Fruit fly (Drosophila melanogaster): ENCODE measurements around the gene CG9917.

Gene CG9917

DNA sequence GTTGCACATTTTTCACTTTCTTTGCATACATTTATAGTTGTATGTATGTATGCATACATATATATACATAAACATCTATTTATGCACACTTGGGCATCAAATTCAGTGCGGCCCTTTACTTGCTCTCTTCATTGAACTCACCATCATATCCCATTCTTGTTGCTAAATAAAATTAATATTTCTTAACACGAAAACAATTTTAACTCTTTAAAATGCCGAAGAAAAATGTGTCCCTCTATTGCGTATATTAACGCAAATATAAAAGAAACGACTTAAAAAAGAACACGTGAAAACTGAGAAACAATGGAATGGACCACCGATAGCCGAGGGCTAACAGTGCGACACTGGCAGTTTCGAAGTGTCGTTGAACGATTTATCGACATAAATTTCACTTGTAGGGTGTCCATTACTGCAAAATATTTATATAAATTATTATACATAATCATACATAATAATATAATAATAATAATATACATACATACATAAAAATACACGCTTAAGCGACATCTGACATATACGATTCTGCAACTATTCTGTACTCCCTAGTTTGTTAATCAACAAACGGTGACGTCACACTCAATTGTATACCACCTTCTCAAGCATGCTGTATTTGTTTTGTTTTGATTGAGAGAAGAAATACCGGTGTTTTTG, 35.8 kb upstream of the CG9917 start, which contains the start of the genes U2af50 and PIG-Q (continued):
- peak; percentile 52 for TF ChIP-seq fu2 (GFP tag; optimal IDR thresholded peaks at IDR 0.05)
- TF ChIP-seq prd (optimal IDR thresholded peaks at IDR 0.05), result no peak
- TF ChIP-seq prd (GFP tag; IDR thresholded peaks at IDR 0.05), result peak; percentile 96
- TF ChIP-seq CG7928 (GFP tag; optimal IDR thresholded peaks at IDR 0.05), result peak; percentile 68
- no peak; the same call in 2 of the 3 replicates for TF ChIP-seq Optix (GFP tag; IDR thresholded peaks at IDR 0.05)
- peak; percentile 51 for TF ChIP-seq pzg (GFP tag; optimal IDR thresholded peaks at IDR 0.05)
- TF ChIP-seq pb (GFP tag; optimal IDR thresholded peaks at IDR 0.05), result no peak
- TF ChIP-seq CG12155 (GFP tag; optimal IDR thresholded peaks at IDR 0.05), result peak; percentile 89
- TF ChIP-seq CG13123 (GFP tag; optimal IDR thresholded peaks at IDR 0.05), result peak; percentile 85
- TF ChIP-seq lab (GFP tag; optimal IDR thresholded peaks at IDR 0.05), result no peak
- no peak for TF ChIP-seq br (optimal IDR thresholded peaks at IDR 0.05)
- no peak; the same call in none of the 2 replicates for TF ChIP-seq CG17612 (GFP tag; IDR thresholded peaks at IDR 0.05)
- TF ChIP-seq Six4 (GFP tag; optimal IDR thresholded peaks at IDR 0.05), result peak; percentile 89
- peak; percentile 82 for TF ChIP-seq CG1603 (tag; optimal IDR thresholded peaks at IDR 0.05)
- peak; percentile 59 to 91 for TF ChIP-seq dpn (GFP tag; optimal IDR thresholded peaks at IDR 0.05)
- TF ChIP-seq gce (GFP tag; IDR thresholded peaks at IDR 0.05), result no peak; the same call in 2 of the 3 replicates
- TF ChIP-seq HLHmδ (GFP tag; optimal IDR thresholded peaks at IDR 0.05), result no peak
- TF ChIP-seq CG17829 (tag; optimal IDR thresholded peaks at IDR 0.05), result peak; percentile 95
- no peak for TF ChIP-seq NC2α (GFP tag; optimal IDR thresholded peaks at IDR 0.05)
- TF ChIP-seq D19B (GFP tag; optimal IDR thresholded peaks at IDR 0.05), result peak; percentile 80
- TF ChIP-seq HLH54F (GFP tag; optimal IDR thresholded peaks at IDR 0.05), result peak; percentile 45
- TF ChIP-seq CG3838 (GFP tag; optimal IDR thresholded peaks at IDR 0.05), result peak; percentile 60
- TF ChIP-seq Ptx1 (GFP tag; IDR thresholded peaks at IDR 0.05), result peak; percentile 95
- TF ChIP-seq wek (GFP tag; optimal IDR thresholded peaks at IDR 0.05), result peak; percentile 58
- peak; percentile 92 for TF ChIP-seq CG18619 (GFP tag; optimal IDR thresholded peaks at IDR 0.05)
- TF ChIP-seq CG30403 (GFP tag; optimal IDR thresholded peaks at IDR 0.05), result peak; percentile 87
- TF ChIP-seq CG14710 (tag; optimal IDR thresholded peaks at IDR 0.05), result peak; percentile 97
- no peak for TF ChIP-seq abd-A (tag; optimal IDR thresholded peaks at IDR 0.05)
- peak; percentile 93 for TF ChIP-seq bcd (GFP tag; optimal IDR thresholded peaks at IDR 0.05)
- TF ChIP-seq CG1233 (GFP tag; optimal IDR thresholded peaks at IDR 0.05), result peak; percentile 91
- peak; percentile 87 for TF ChIP-seq Drgx (GFP tag; IDR thresholded peaks at IDR 0.05)
- TF ChIP-seq CG18764 (GFP tag; optimal IDR thresholded peaks at IDR 0.05), result peak; percentile 91
- TF ChIP-seq lola (GFP tag; optimal IDR thresholded peaks at IDR 0.05), result peak in 1 of 3 experiments; percentile 92
- peak; percentile 79 for TF ChIP-seq Nf-YA (GFP tag; IDR thresholded peaks at IDR 0.05)
- no peak; the same call in 2 of the 3 replicates for TF ChIP-seq Mrtf (GFP tag; IDR thresholded peaks at IDR 0.05)
- TF ChIP-seq sim (GFP tag; IDR thresholded peaks at IDR 0.05), result peak; percentile 73; the same call in 1 of the 2 replicates
- TF ChIP-seq vnd (GFP tag; IDR thresholded peaks at IDR 0.05; ENCODE audit: partially characterized antibody), result no peak
- peak; percentile 17 for TF ChIP-seq luna (GFP tag; optimal IDR thresholded peaks at IDR 0.05)
- no peak for TF ChIP-seq gt (GFP tag; IDR thresholded peaks at IDR 0.05)
- no peak; the same call in 2 of the 3 replicates for TF ChIP-seq jigr1 (GFP tag; IDR thresholded peaks at IDR 0.05)
- peak in 1 of 2 experiments; percentile 63 for TF ChIP-seq insv (GFP tag; optimal IDR thresholded peaks at IDR 0.05)
- peak; percentile 73 for TF ChIP-seq CG11560 (tag; IDR thresholded peaks at IDR 0.05)
- TF ChIP-seq CG6791 (GFP tag; IDR thresholded peaks at IDR 0.05; ENCODE audit: partially characterized antibody), result peak; percentile 26; the same call in 1 of the 3 replicates
- no peak for TF ChIP-seq grn (GFP tag; optimal IDR thresholded peaks at IDR 0.05)
- TF ChIP-seq CG12219 (GFP tag; optimal IDR thresholded peaks at IDR 0.05), result peak; percentile 78
- peak; percentile 15 for TF ChIP-seq disco-r (GFP tag; optimal IDR thresholded peaks at IDR 0.05)
- no peak for TF ChIP-seq dimm (GFP tag; IDR thresholded peaks at IDR 0.05)
- TF ChIP-seq cato (GFP tag; optimal IDR thresholded peaks at IDR 0.05; ENCODE audit: borderline replicate concordance), result peak; percentile 76
- TF ChIP-seq tx (GFP tag; optimal IDR thresholded peaks at IDR 0.05), result peak; percentile 43
- no peak for TF ChIP-seq CG14965 (GFP tag; optimal IDR thresholded peaks at IDR 0.05; ENCODE audit: borderline replicate concordance)
